Worm (Caenorhabditis elegans) whole organism, L2 larva: Measurements from ENCODE around the gene lips-6.

ENCODE experiments used
- F13H6.1 ChIP-seq: sonication (generic microtip); optimal IDR thresholded peaks from 2 replicates; lab custom pipeline; 2016; ENCODE audit warnings: missing genetic modification characterization, missing compliant biosample characterization
- ZK546.5 ChIP-seq: sonication (generic microtip); optimal IDR thresholded peaks from 2 replicates; lab custom pipeline; 2017; ENCODE audit warnings: missing biosample characterization, missing genetic modification characterization
- alr-1 ChIP-seq: fragments of 150-350 bp; optimal IDR thresholded peaks from 2 replicates; lab custom pipeline; 2014; ENCODE audit warnings: missing biosample characterization, missing genetic modification characterization
- aly-2 ChIP-seq: fragments of 150-350 bp; optimal IDR thresholded peaks from 2 replicates; lab custom pipeline; 2014; ENCODE audit warnings: missing biosample characterization, missing genetic modification characterization
- ama-1 ChIP-seq: fragments of 150-350 bp; optimal IDR thresholded peaks from 2 replicates; lab custom pipeline; 2018; ENCODE audit warnings: inconsistent platforms
- ceh-16 ChIP-seq: fragments of 150-350 bp; optimal IDR thresholded peaks from 2 replicates; lab custom pipeline; 2014; ENCODE audit warnings: missing biosample characterization, missing genetic modification characterization
- dmd-4 ChIP-seq: sonication (generic microtip); optimal IDR thresholded peaks from 2 replicates; lab custom pipeline; 2017; ENCODE audit warnings: missing biosample characterization, missing genetic modification characterization
- egl-27 ChIP-seq: sonication (generic microtip); optimal IDR thresholded peaks from 3 replicates; lab custom pipeline; 2017; ENCODE audit warnings: missing biosample characterization, missing genetic modification reagents, missing genetic modification characterization
- elt-1 ChIP-seq: fragments of 150-350 bp; optimal IDR thresholded peaks from 2 replicates; lab custom pipeline; 2014; ENCODE audit warnings: missing biosample characterization, missing genetic modification characterization
- elt-3 ChIP-seq: sonication (generic microtip); optimal IDR thresholded peaks from 2 replicates; lab custom pipeline; 2017; ENCODE audit warnings: missing biosample characterization, missing genetic modification characterization
- fos-1 ChIP-seq: fragments of 150-350 bp; optimal IDR thresholded peaks from 2 replicates; lab custom pipeline; 2014; ENCODE audit warnings: missing biosample characterization, missing genetic modification characterization
- gmeb-1 ChIP-seq: fragments of 150-350 bp; optimal IDR thresholded peaks from 2 replicates; lab custom pipeline; 2014; ENCODE audit warnings: missing biosample characterization, missing genetic modification characterization
- lin-13 ChIP-seq: fragments of 150-350 bp; optimal IDR thresholded peaks from 2 replicates; lab custom pipeline; 2014; ENCODE audit warnings: missing biosample characterization, missing genetic modification reagents, missing genetic modification characterization
- lin-39 ChIP-seq: fragments of 150-350 bp; optimal IDR thresholded peaks from 2 replicates; lab custom pipeline; 2014; ENCODE audit warnings: missing biosample characterization, missing genetic modification reagents, missing genetic modification characterization
- lsy-2 ChIP-seq, 2 experiments: fragments of 150-350 bp in 1 of 2; sonication (generic microtip) in 1 of 2; optimal IDR thresholded peaks; 2 replicates each; lab custom pipeline; 2014 to 2017; ENCODE audit warnings: missing biosample characterization in 2 of 2, missing genetic modification characterization in 2 of 2
- mbf-1 ChIP-seq: sonication (generic microtip); optimal IDR thresholded peaks from 2 replicates; lab custom pipeline; 2017; ENCODE audit warnings: missing biosample characterization, missing genetic modification characterization
- nhr-10 ChIP-seq: sonication (generic microtip); optimal IDR thresholded peaks from 2 replicates; lab custom pipeline; 2017; ENCODE audit warnings: missing biosample characterization, missing genetic modification characterization
- nhr-12 ChIP-seq: fragments of 150-350 bp; optimal IDR thresholded peaks from 2 replicates; lab custom pipeline; 2014; ENCODE audit warnings: missing biosample characterization, missing genetic modification characterization
- nhr-129 ChIP-seq: fragments of 150-350 bp; optimal IDR thresholded peaks from 2 replicates; lab custom pipeline; 2014; ENCODE audit warnings: missing biosample characterization, missing genetic modification characterization
- nhr-21 ChIP-seq: fragments of 150-350 bp; optimal IDR thresholded peaks from 2 replicates; lab custom pipeline; 2014; ENCODE audit warnings: missing biosample characterization, missing genetic modification characterization
- nhr-237 ChIP-seq: fragments of 150-350 bp; optimal IDR thresholded peaks from 2 replicates; lab custom pipeline; 2014; ENCODE audit warnings: missing biosample characterization, missing genetic modification characterization
- nhr-25 ChIP-seq: fragments of 150-350 bp; sonication (generic microtip); optimal IDR thresholded peaks from 3 replicates; lab custom pipeline; 2014; ENCODE audit warnings: missing biosample characterization, missing genetic modification characterization
- nhr-6 ChIP-seq: fragments of 150-350 bp; optimal IDR thresholded peaks from 2 replicates; lab custom pipeline; 2014; ENCODE audit warnings: missing biosample characterization, missing genetic modification characterization
- nhr-77 ChIP-seq: fragments of 150-350 bp; optimal IDR thresholded peaks from 2 replicates; lab custom pipeline; 2014; ENCODE audit warnings: missing biosample characterization, missing genetic modification characterization
- peb-1 ChIP-seq: fragments of 150-350 bp; optimal IDR thresholded peaks from 2 replicates; lab custom pipeline; 2014; ENCODE audit warnings: missing biosample characterization, missing genetic modification characterization
- sem-4 ChIP-seq: fragments of 150-350 bp; optimal IDR thresholded peaks from 2 replicates; lab custom pipeline; 2014; ENCODE audit warnings: missing biosample characterization, missing genetic modification reagents, missing genetic modification characterization
- skn-1 ChIP-seq: sonication (generic microtip); optimal IDR thresholded peaks from 2 replicates; lab custom pipeline; 2017; ENCODE audit warnings: missing biosample characterization, missing genetic modification characterization
- sma-3 ChIP-seq: sonication (generic microtip); optimal IDR thresholded peaks from 2 replicates; lab custom pipeline; 2016; ENCODE audit warnings: missing genetic modification reagents, missing genetic modification characterization, missing compliant biosample characterization
- sma-9 ChIP-seq, 2 experiments: fragments of 150-350 bp in 1 of 2; sonication (generic microtip) in 1 of 2; optimal IDR thresholded peaks; 2 replicates each; lab custom pipeline; 2014 to 2016; ENCODE audit warnings: missing genetic modification characterization in 2 of 2, mild to moderate bottlenecking in 1 of 2, missing biosample characterization in 1 of 2, missing compliant biosample characterization in 1 of 2, missing genetic modification reagents in 1 of 2, moderate library complexity in 1 of 2
- unc-39 ChIP-seq: fragments of 150-350 bp; optimal IDR thresholded peaks from 2 replicates; lab custom pipeline; 2014; ENCODE audit warnings: missing biosample characterization, missing genetic modification characterization
- unc-55 ChIP-seq: fragments of 150-350 bp; sonication (generic microtip); optimal IDR thresholded peaks from 3 replicates; lab custom pipeline; 2014; ENCODE audit warnings: missing biosample characterization, missing genetic modification reagents, missing genetic modification characterization
- zag-1 ChIP-seq: fragments of 150-350 bp; optimal IDR thresholded peaks from 2 replicates; lab custom pipeline; 2014; ENCODE audit warnings: missing biosample characterization, missing genetic modification characterization
- ztf-1 ChIP-seq: fragments of 200-800 bp; sonication (Bioruptor generic); conservative IDR thresholded peaks from 2 replicates; pipeline ENCODE4 v1.3.6; 2022; ENCODE audit warnings: missing genetic modification characterization, missing compliant biosample characterization
- ztf-11 ChIP-seq: sonication (generic microtip); optimal IDR thresholded peaks from 2 replicates; lab custom pipeline; 2017; ENCODE audit warnings: missing biosample characterization, missing genetic modification characterization

lips-6 gene

ce11 chrIV:12051049-12051792 is 35.7 kb upstream of the lips-6 start, which contains the start of the genes bre-5 and spt-5:
Gene bre-5, minus strand, starts transcription at chrIV:12051215.
Gene spt-5, plus strand, starts transcription at chrIV:12051491.
- TF ChIP-seq gmeb-1 = peak; percentile 17
- no peak for TF ChIP-seq nhr-21 (tag; lab: Kevin White, UChicago)
- no peak for TF ChIP-seq unc-39 (tag; lab: Kevin White, UChicago)
- TF ChIP-seq skn-1 (tag; lab: Kevin White, UChicago) = no peak
- no peak for TF ChIP-seq elt-3 (tag; lab: Kevin White, UChicago)
- no peak for TF ChIP-seq lin-13
- no peak for TF ChIP-seq ztf-1 (GFP tag; lab: Robert Waterston, UW)
- TF ChIP-seq elt-1 = no peak
- no peak for TF ChIP-seq nhr-25
- TF ChIP-seq lin-39 (tag; lab: Kevin White, UChicago) = no peak
- no peak for TF ChIP-seq ZK546.5 (tag; lab: Kevin White, UChicago)
- no peak for TF ChIP-seq nhr-6
- no peak for TF ChIP-seq ceh-16 (tag; lab: Kevin White, UChicago)
- TF ChIP-seq nhr-237 = no peak
- no peak for TF ChIP-seq nhr-10 (tag; lab: Kevin White, UChicago)
- TF ChIP-seq mbf-1 (tag; lab: Kevin White, UChicago) = no peak
- no peak for TF ChIP-seq sem-4 (tag; lab: Kevin White, UChicago)
- no peak for TF ChIP-seq nhr-77
- no peak for TF ChIP-seq peb-1
- TF ChIP-seq nhr-129 (tag; lab: Kevin White, UChicago) = peak; percentile 7
- TF ChIP-seq zag-1 = no peak
- no peak for TF ChIP-seq ama-1 (lab: Kevin White, UChicago)
- TF ChIP-seq fos-1 = no peak
- peak in 1 of 2 experiments; percentile 61 for TF ChIP-seq lsy-2 (tag; optimal IDR thresholded peaks at IDR 0.05; lab: Kevin White, UChicago)
- TF ChIP-seq unc-55 (GFP tag; lab: Kevin White, UChicago) = no peak
- no peak for TF ChIP-seq egl-27 (tag; lab: Kevin White, UChicago)

- TF ChIP-seq nhr-21 (tag; lab: Kevin White, UChicago) = no peak
- TF ChIP-seq egl-27 (tag; lab: Kevin White, UChicago) = no peak
- no peak for TF ChIP-seq ztf-1 (GFP tag; lab: Robert Waterston, UW)
- peak; percentile 2 for TF ChIP-seq nhr-129 (tag; lab: Kevin White, UChicago)
- no peak for TF ChIP-seq alr-1
- no peak for TF ChIP-seq dmd-4 (tag; lab: Kevin White, UChicago)
- TF ChIP-seq fos-1 = peak; percentile 1
These were observed 32.3 kb upstream of the lips-6 start, which contains the start of gene T12G3.4 for ce11 chrIV:12047552-12048347. Gene T12G3.4, plus strand, starts transcription at chrIV:12048256.

- TF ChIP-seq mbf-1 (tag; lab: Kevin White, UChicago) (no peak), alr-1 (no peak), nhr-77 (no peak), sma-9 (GFP tag; optimal IDR thresholded peaks at IDR 0.05; lab: Kevin White, UChicago) (peak; percentile 49), sma-9 (tag; optimal IDR thresholded peaks at IDR 0.05; lab: Kevin White, UChicago) (no peak), lsy-2 (tag; optimal IDR thresholded peaks at IDR 0.05; lab: Kevin White, UChicago) (peak in 1 of 2 experiments; percentile 16), nhr-237 (no peak), nhr-12 (tag; lab: Kevin White, UChicago) (no peak), nhr-10 (tag; lab: Kevin White, UChicago) (no peak), nhr-21 (tag; lab: Kevin White, UChicago) (peak; percentile 23), elt-3 (tag; lab: Kevin White, UChicago) (no peak), nhr-25 (peak; percentile 30), F13H6.1 (tag; lab: Kevin White, UChicago) (peak; percentile 23), aly-2 (tag; lab: Kevin White, UChicago) (no peak), sma-3 (GFP tag; lab: Kevin White, UChicago) (peak; percentile 44), sem-4 (tag; lab: Kevin White, UChicago) (no peak), peb-1 (no peak), dmd-4 (tag; lab: Kevin White, UChicago) (no peak), ztf-1 (GFP tag; lab: Robert Waterston, UW) (no peak), egl-27 (tag; lab: Kevin White, UChicago) (no peak), ztf-11 (tag; lab: Kevin White, UChicago) (no peak), nhr-129 (tag; lab: Kevin White, UChicago) (peak; percentile 64), gmeb-1 (peak; percentile 25), fos-1 (peak; percentile 65)
These were observed 31.2 kb upstream of the lips-6 start, which contains the start of gene T12G3.2 for ce11 chrIV:12046524-12047203. Gene T12G3.2, minus strand, starts transcription at chrIV:12046967.
